Fruit fly (Drosophila melanogaster): Measurements from ENCODE around the gene CG34175.
A peak's percentile ranks its signal among the peaks of the same experiment; 100 is the strongest.

CG34175 gene

DNA sequence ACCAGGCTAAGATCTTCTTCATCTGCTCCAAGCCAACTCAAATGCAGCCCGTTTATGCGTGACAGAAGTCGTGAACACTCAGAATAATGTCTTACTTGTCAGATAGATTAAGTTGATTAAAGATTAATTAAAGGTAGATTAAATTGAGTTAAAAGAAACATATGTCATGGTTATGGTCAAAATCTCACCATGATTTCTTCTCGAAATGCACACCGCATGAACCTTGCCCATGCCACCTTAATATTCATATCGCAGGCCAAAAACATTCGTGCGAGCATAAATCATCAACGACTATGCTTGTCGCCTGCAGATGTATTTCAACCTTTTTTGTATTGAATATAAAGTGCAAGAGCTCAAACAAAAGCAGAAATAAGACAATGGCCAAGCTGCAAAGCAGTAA lies 39.2 kb downstream of the CG34175 start (continued):
- TF ChIP-seq ttk (GFP tag; IDR thresholded peaks at IDR 0.05) (0 out of 2 replicates have a peak, but pooled peaks have one; percentile 41), Ets97D (GFP tag; optimal IDR thresholded peaks at IDR 0.05) (no peak), rib (GFP tag; IDR thresholded peaks at IDR 0.05) (no peak), fru (optimal IDR thresholded peaks at IDR 0.05) (no peak), Fer1 (GFP tag; optimal IDR thresholded peaks at IDR 0.05) (peak; percentile 69), CG11456 (GFP tag; IDR thresholded peaks at IDR 0.05) (no peak), CG4282 (GFP tag; optimal IDR thresholded peaks at IDR 0.05) (no peak), btn (GFP tag; optimal IDR thresholded peaks at IDR 0.05) (no peak), gcm (GFP tag; optimal IDR thresholded peaks at IDR 0.05) (peak; percentile 51), klu (GFP tag; IDR thresholded peaks at IDR 0.05) (no peak), jumu (GFP tag; optimal IDR thresholded peaks at IDR 0.05) (no peak), ato (GFP tag; IDR thresholded peaks at IDR 0.05; ENCODE audit: partially characterized antibody) (no peak), Ravus (GFP tag; IDR thresholded peaks at IDR 0.05) (no peak), pan (optimal IDR thresholded peaks at IDR 0.05) (no peak), pan (GFP tag; optimal IDR thresholded peaks at IDR 0.05 in 1 of 2, IDR thresholded peaks at IDR 0.05 in 1 of 2) (peak in 1 of 2 experiments; percentile 81), MESR4 (GFP tag; optimal IDR thresholded peaks at IDR 0.05) (no peak), CG12942 (GFP tag; optimal IDR thresholded peaks at IDR 0.05) (no peak), CG17328 (GFP tag; IDR thresholded peaks at IDR 0.05) (peak; percentile 72), CG3407 (GFP tag; optimal IDR thresholded peaks at IDR 0.05) (peak; percentile 45), CG7357 (GFP tag; IDR thresholded peaks at IDR 0.05) (no peak), CG4617 (GFP tag; optimal IDR thresholded peaks at IDR 0.05; ENCODE audit: borderline replicate concordance) (no peak), Nf-YC (tag; optimal IDR thresholded peaks at IDR 0.05) (peak; percentile 40), CG10959 (GFP tag; IDR thresholded peaks at IDR 0.05) (no peak), ewg (GFP tag; optimal IDR thresholded peaks at IDR 0.05) (peak; percentile 18), BtbVII (GFP tag; optimal IDR thresholded peaks at IDR 0.05) (no peak), crol (GFP tag; IDR thresholded peaks at IDR 0.05) (no peak), sisA (GFP tag; IDR thresholded peaks at IDR 0.05) (0 out of 2 replicates have a peak, but pooled peaks have one; percentile 6), CG15011 (GFP tag; optimal IDR thresholded peaks at IDR 0.05) (no peak), Dip3 (GFP tag; optimal IDR thresholded peaks at IDR 0.05) (no peak), CG4360 (GFP tag; IDR thresholded peaks at IDR 0.05) (no peak), CG32772 (GFP tag; IDR thresholded peaks at IDR 0.05) (no peak), CG3995 (GFP tag; optimal IDR thresholded peaks at IDR 0.05) (no peak), CG3281 (GFP tag; optimal IDR thresholded peaks at IDR 0.05) (peak; percentile 23), CG8765 (GFP tag; IDR thresholded peaks at IDR 0.05) (no peak), CG32767 (GFP tag; IDR thresholded peaks at IDR 0.05) (peak; percentile 59; the same call in 1 of the 2 replicates), ac (GFP tag; optimal IDR thresholded peaks at IDR 0.05) (no peak), CG15696 (tag; optimal IDR thresholded peaks at IDR 0.05) (peak; percentile 53), nerfin-1 (tag; optimal IDR thresholded peaks at IDR 0.05) (peak; percentile 64), CG31365 (tag; optimal IDR thresholded peaks at IDR 0.05) (peak; percentile 34), CG10462 (GFP tag; optimal IDR thresholded peaks at IDR 0.05) (no peak)

DNA sequence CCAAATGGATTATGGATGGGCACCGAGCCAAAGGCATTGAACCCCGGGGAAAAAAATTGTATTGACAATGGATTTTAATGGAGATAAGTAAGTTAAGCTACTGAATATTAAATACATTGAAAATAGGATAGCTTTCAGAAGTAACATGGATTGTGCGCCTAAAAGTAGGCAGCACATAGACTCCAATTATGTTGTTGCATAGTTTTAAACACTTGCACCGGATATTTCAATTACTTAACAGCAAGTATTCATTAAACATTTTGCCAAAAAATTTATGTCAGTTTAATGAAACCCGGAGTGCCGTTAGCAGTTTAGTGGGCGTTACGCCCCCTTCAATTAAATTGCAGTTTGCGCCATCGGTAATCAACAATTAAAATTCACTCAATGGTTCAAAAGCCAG lies 40.3 kb downstream of the CG34175 start:
- TF ChIP-seq unpg (GFP tag; optimal IDR thresholded peaks at IDR 0.05) (no peak), CG8290 (GFP tag; optimal IDR thresholded peaks at IDR 0.05) (peak; percentile 87), CG8290 (tag; optimal IDR thresholded peaks at IDR 0.05) (peak; percentile 50 to 99)
